Fruit fly (Drosophila melanogaster) whole organism, embryonic: Measurements from ENCODE around the gene flr.

ENCODE experiments used
- CG12104 ChIP-seq: fragments of 200-800 bp; sonication (Bioruptor generic); optimal IDR thresholded peaks from 3 replicates; lab custom pipeline; 2016; ENCODE audit warnings: missing biosample characterization, missing genetic modification characterization
- CG13775 ChIP-seq: fragments of 200-800 bp; sonication (Bioruptor generic); optimal IDR thresholded peaks from 3 replicates; lab custom pipeline; 2017; ENCODE audit warnings: missing biosample characterization, mild to moderate bottlenecking, missing genetic modification characterization
- HmgD ChIP-seq: fragments of 200-800 bp; sonication (Bioruptor generic); optimal IDR thresholded peaks from 3 replicates; lab custom pipeline; 2016; ENCODE audit warnings: missing biosample characterization, missing genetic modification characterization
- NK7.1 ChIP-seq: fragments of 200-800 bp; sonication (Bioruptor generic); optimal IDR thresholded peaks from 3 replicates; lab custom pipeline; 2016; ENCODE audit warnings: missing biosample characterization, missing genetic modification characterization
- Xrp1 ChIP-seq: fragments of 200-800 bp; sonication (Bioruptor generic); IDR thresholded peaks from 2 replicates; pipeline ENCODE4 v1.3.6; 2022; ENCODE audit warnings: missing biosample characterization, missing genetic modification characterization
- onecut ChIP-seq: fragments of 200-800 bp; sonication (Bioruptor generic); IDR thresholded peaks from 2 replicates; pipeline ENCODE4 v1.3.6; 2022; ENCODE audit warnings: missing biosample characterization, missing genetic modification characterization
- psq ChIP-seq: fragments of 200-800 bp; sonication (Bioruptor generic); optimal IDR thresholded peaks from 2 replicates; lab custom pipeline; 2017; ENCODE audit warnings: missing biosample characterization, missing genetic modification characterization

DNA sequence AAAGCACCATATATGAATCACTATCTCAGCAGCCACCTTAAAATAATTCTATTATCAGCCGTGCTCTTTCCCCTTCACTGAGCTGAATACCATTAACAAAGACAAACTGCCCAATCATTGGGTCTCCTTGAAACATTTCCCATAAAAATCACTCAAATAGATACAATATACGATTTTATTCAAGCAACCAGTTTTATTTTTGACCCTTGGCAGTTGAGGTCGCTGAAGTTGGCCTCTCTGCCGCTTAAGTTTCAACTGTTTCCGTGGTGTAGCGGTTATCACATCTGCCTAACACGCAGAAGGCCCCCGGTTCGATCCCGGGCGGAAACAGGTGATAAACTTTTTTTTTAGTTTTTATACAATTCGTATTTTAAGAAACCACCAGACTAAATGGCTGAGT lies 20.1 kb downstream of the flr start:
- TF ChIP-seq Xrp1 (GFP tag; lab: Robert Waterston, UW) (no peak), NK7.1 (GFP tag; lab: Kevin White, UChicago) (no peak), CG12104 (GFP tag; lab: Kevin White, UChicago) (no peak), psq (GFP tag; lab: Kevin White, UChicago) (no peak), onecut (no peak), CG13775 (no peak), HmgD (GFP tag; lab: Kevin White, UChicago) (no peak)
